Worm (Caenorhabditis elegans): ENCODE data around the gene F55H2.5.

DNA sequence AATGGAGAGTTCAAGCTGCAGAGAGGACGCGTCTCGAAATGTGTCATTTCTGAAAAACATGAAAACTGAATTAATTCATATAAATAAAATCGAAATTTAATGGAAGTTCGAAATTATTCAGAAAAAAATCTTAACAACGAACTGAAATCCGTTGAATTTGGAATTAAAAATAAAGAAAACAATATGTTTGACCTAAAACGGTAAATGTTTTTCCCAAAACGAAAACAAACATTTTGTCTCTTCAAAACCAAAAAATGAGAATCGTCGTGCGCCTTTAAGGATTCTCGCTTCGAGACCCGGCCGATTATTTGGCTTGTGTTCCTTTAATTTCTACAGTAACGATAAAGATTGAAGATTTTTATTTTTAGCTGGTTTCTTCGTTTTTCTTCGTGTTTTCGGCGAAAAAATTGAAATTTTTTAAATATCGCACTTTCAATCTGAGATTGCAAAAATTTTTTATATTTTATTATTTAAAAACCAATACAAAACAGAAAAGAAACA is 48.2 kb downstream of the F55H2.5 start, which contains the start of gene C48B4.7:
- TF ChIP-seq ama-1 (optimal IDR thresholded peaks at IDR 0.05) = no peak
- TF ChIP-seq pha-4 (tag; optimal IDR thresholded peaks at IDR 0.05) = no peak
- TF ChIP-seq unc-62 (GFP tag; optimal IDR thresholded peaks at IDR 0.05) = no peak
